Fruit fly (Drosophila melanogaster) whole organism, wandering third instar larva: ENCODE data around the gene CG32847.

Source experiments
- Abd-B ChIP-seq: fragments of >200 bp; optimal IDR thresholded peaks from 2 replicates; lab custom pipeline; 2017; ENCODE audit warnings: missing biosample characterization, missing genetic modification characterization
- CG32264 ChIP-seq: fragments of 200-800 bp; sonication (Bioruptor generic); optimal IDR thresholded peaks from 2 replicates; lab custom pipeline; 2016; ENCODE audit warnings: missing biosample characterization, missing genetic modification characterization
- CG9705 ChIP-seq: fragments of 200-800 bp; sonication (Bioruptor generic); optimal IDR thresholded peaks from 2 replicates; lab custom pipeline; 2018; ENCODE audit warnings: missing biosample characterization, mild to moderate bottlenecking, missing genetic modification characterization
- CrebA ChIP-seq: fragments of 200-800 bp; sonication (Bioruptor generic); optimal IDR thresholded peaks from 2 replicates; lab custom pipeline; 2016; ENCODE audit warnings: missing biosample characterization, mild to moderate bottlenecking, missing genetic modification characterization, borderline replicate concordance
- Dfd ChIP-seq: fragments of >200 bp; optimal IDR thresholded peaks from 2 replicates; lab custom pipeline; 2017; ENCODE audit warnings: missing biosample characterization, missing genetic modification characterization
- Dif ChIP-seq: fragments of 200-275, 200-300 bp; sonication (Bioruptor generic); optimal IDR thresholded peaks from 2 replicates; lab custom pipeline; 2018; ENCODE audit warnings: missing biosample characterization, missing genetic modification characterization; ENCODE audit not compliant: partially characterized antibody
- GATAd ChIP-seq: sonication (Bioruptor generic); optimal IDR thresholded peaks from 2 replicates; lab custom pipeline; 2016; ENCODE audit warnings: missing biosample characterization, missing genetic modification characterization
- HLH106 ChIP-seq: fragments of 200-800 bp; optimal IDR thresholded peaks from 3 replicates; lab custom pipeline; 2019; ENCODE audit warnings: missing biosample characterization, mild to moderate bottlenecking, missing genetic modification characterization, moderate library complexity
- Hnf4 ChIP-seq: fragments of 200-800 bp; sonication (Bioruptor generic); optimal IDR thresholded peaks from 2 replicates; lab custom pipeline; 2016; ENCODE audit warnings: missing biosample characterization, mild to moderate bottlenecking, missing genetic modification characterization
- Hr78 ChIP-seq: fragments of >200 bp; optimal IDR thresholded peaks from 2 replicates; lab custom pipeline; 2017; ENCODE audit warnings: missing biosample characterization, missing genetic modification characterization
- Hr83 ChIP-seq: fragments of 200-300 bp; sonication (Bioruptor generic); optimal IDR thresholded peaks from 2 replicates; lab custom pipeline; 2016; ENCODE audit warnings: missing biosample characterization, mild to moderate bottlenecking, missing genetic modification characterization, moderate library complexity; ENCODE audit not compliant: poor library complexity, severe bottlenecking
- Jra ChIP-seq: sonication (Bioruptor generic); optimal IDR thresholded peaks from 2 replicates; lab custom pipeline; 2016; ENCODE audit warnings: missing biosample characterization, missing genetic modification characterization
- Mio ChIP-seq: sonication (Bioruptor generic); optimal IDR thresholded peaks from 2 replicates; lab custom pipeline; 2016; ENCODE audit warnings: missing biosample characterization, missing genetic modification characterization
- Myc ChIP-seq: fragments of >200 bp; optimal IDR thresholded peaks from 2 replicates; lab custom pipeline; 2017
- N ChIP-seq: fragments of >200 bp; optimal IDR thresholded peaks from 2 replicates; lab custom pipeline; 2018; ENCODE audit warnings: missing biosample characterization, missing external identifiers, missing genetic modification characterization
- OdsH ChIP-seq: fragments of 200-800 bp; sonication (Bioruptor generic); optimal IDR thresholded peaks from 2 replicates; lab custom pipeline; 2016; ENCODE audit warnings: missing biosample characterization, mild to moderate bottlenecking, missing genetic modification characterization
- Rel ChIP-seq, 2 experiments: fragments of 200-800 bp; sonication (Bioruptor generic) in 1 of 2; optimal IDR thresholded peaks; 2 replicates in 1 of 2; 3 replicates in 1 of 2; lab custom pipeline; 2016 to 2019; ENCODE audit warnings: mild to moderate bottlenecking in 2 of 2, missing biosample characterization in 2 of 2, missing genetic modification characterization in 2 of 2, moderate library complexity in 1 of 2
- Sp1 ChIP-seq: fragments of 200-800 bp; sonication (Bioruptor generic); optimal IDR thresholded peaks from 3 replicates; lab custom pipeline; 2019; ENCODE audit warnings: missing biosample characterization, mild to moderate bottlenecking, missing genetic modification characterization, moderate library complexity
- Vsx2 ChIP-seq: fragments of 200-300, 225-300 bp; sonication (Bioruptor generic); optimal IDR thresholded peaks from 2 replicates; lab custom pipeline; 2018; ENCODE audit warnings: missing biosample characterization, missing genetic modification characterization; ENCODE audit not compliant: partially characterized antibody
- br ChIP-seq: fragments of 200-800 bp; sonication (Bioruptor generic); optimal IDR thresholded peaks from 2 replicates; lab custom pipeline; 2016; ENCODE audit warnings: missing biosample characterization, missing genetic modification characterization
- brk ChIP-seq: fragments of 200-800 bp; sonication (Bioruptor generic); optimal IDR thresholded peaks from 2 replicates; lab custom pipeline; 2016; ENCODE audit warnings: missing biosample characterization, mild to moderate bottlenecking, missing genetic modification characterization
- dl ChIP-seq, 2 experiments: fragments of 175-275, 200-275 bp in 1 of 2; fragments of 200-275 bp in 1 of 2; sonication (Bioruptor generic); optimal IDR thresholded peaks; lab custom pipeline; 2018; ENCODE audit warnings: mild to moderate bottlenecking in 2 of 2, missing biosample characterization in 2 of 2, missing genetic modification characterization in 2 of 2, moderate library complexity in 2 of 2; ENCODE audit not compliant: partially characterized antibody in 2 of 2, insufficient read depth in 1 of 2
- dmrt93B ChIP-seq: fragments of 200-800 bp; sonication (Bioruptor generic); optimal IDR thresholded peaks from 2 replicates; lab custom pipeline; 2018; ENCODE audit warnings: missing biosample characterization, mild to moderate bottlenecking, missing genetic modification characterization
- dsf ChIP-seq: sonication (Bioruptor generic); optimal IDR thresholded peaks from 2 replicates; lab custom pipeline; 2016; ENCODE audit warnings: missing biosample characterization, missing genetic modification characterization, borderline replicate concordance
- ey ChIP-seq: fragments of 200-800 bp; sonication (Bioruptor generic); optimal IDR thresholded peaks from 2 replicates; lab custom pipeline; 2016; ENCODE audit warnings: missing biosample characterization, missing genetic modification characterization
- foxo ChIP-seq, 2 experiments: fragments of 200-800 bp; sonication (Bioruptor generic); optimal IDR thresholded peaks; 2 replicates in 1 of 2; 3 replicates in 1 of 2; lab custom pipeline; 2016 to 2017; ENCODE audit warnings: missing biosample characterization in 2 of 2, missing genetic modification characterization in 2 of 2
- fru ChIP-seq: fragments of 200-800 bp; sonication (Bioruptor generic); optimal IDR thresholded peaks from 3 replicates; lab custom pipeline; 2016; ENCODE audit warnings: missing biosample characterization, mild to moderate bottlenecking, missing genetic modification characterization
- h ChIP-seq: fragments of 200-800 bp; sonication (Bioruptor generic); optimal IDR thresholded peaks from 3 replicates; lab custom pipeline; 2016; ENCODE audit warnings: missing biosample characterization, mild to moderate bottlenecking, missing genetic modification characterization
- jim ChIP-seq: fragments of 175-275, 200-325 bp; sonication (Bioruptor generic); optimal IDR thresholded peaks from 2 replicates; lab custom pipeline; 2016; ENCODE audit warnings: missing biosample characterization, mild to moderate bottlenecking, missing genetic modification characterization
- lola ChIP-seq: fragments of >200 bp; optimal IDR thresholded peaks from 2 replicates; lab custom pipeline; 2017; ENCODE audit warnings: missing biosample characterization, missing genetic modification characterization
- pan ChIP-seq: fragments of >200 bp; optimal IDR thresholded peaks from 2 replicates; lab custom pipeline; 2017
- psq ChIP-seq: fragments of 200-800 bp; sonication (Bioruptor generic); optimal IDR thresholded peaks from 3 replicates; lab custom pipeline; 2017; ENCODE audit warnings: missing biosample characterization, mild to moderate bottlenecking, missing genetic modification characterization, moderate library complexity
- rgr ChIP-seq: fragments of 200-800 bp; sonication (Bioruptor generic); optimal IDR thresholded peaks from 3 replicates; lab custom pipeline; 2016; ENCODE audit warnings: missing biosample characterization, mild to moderate bottlenecking, missing genetic modification characterization
- sage ChIP-seq: fragments of 200-800 bp; sonication (Bioruptor generic); optimal IDR thresholded peaks from 2 replicates; lab custom pipeline; 2016; ENCODE audit warnings: missing biosample characterization, mild to moderate bottlenecking, missing genetic modification characterization
- sv ChIP-seq: fragments of 200-800 bp; sonication (Bioruptor generic); optimal IDR thresholded peaks from 3 replicates; lab custom pipeline; 2016; ENCODE audit warnings: missing biosample characterization, missing genetic modification characterization
- tai ChIP-seq: sonication (Bioruptor generic); optimal IDR thresholded peaks from 2 replicates; lab custom pipeline; 2016; ENCODE audit warnings: missing biosample characterization, missing genetic modification characterization
- usp ChIP-seq: fragments of >200 bp; optimal IDR thresholded peaks from 2 replicates; lab custom pipeline; 2017; ENCODE audit warnings: missing biosample characterization, missing genetic modification characterization
- woc ChIP-seq: sonication (Bioruptor generic); optimal IDR thresholded peaks from 2 replicates; lab custom pipeline; 2016; ENCODE audit warnings: missing biosample characterization, mild to moderate bottlenecking, missing genetic modification characterization

Gene CG32847

DNA sequence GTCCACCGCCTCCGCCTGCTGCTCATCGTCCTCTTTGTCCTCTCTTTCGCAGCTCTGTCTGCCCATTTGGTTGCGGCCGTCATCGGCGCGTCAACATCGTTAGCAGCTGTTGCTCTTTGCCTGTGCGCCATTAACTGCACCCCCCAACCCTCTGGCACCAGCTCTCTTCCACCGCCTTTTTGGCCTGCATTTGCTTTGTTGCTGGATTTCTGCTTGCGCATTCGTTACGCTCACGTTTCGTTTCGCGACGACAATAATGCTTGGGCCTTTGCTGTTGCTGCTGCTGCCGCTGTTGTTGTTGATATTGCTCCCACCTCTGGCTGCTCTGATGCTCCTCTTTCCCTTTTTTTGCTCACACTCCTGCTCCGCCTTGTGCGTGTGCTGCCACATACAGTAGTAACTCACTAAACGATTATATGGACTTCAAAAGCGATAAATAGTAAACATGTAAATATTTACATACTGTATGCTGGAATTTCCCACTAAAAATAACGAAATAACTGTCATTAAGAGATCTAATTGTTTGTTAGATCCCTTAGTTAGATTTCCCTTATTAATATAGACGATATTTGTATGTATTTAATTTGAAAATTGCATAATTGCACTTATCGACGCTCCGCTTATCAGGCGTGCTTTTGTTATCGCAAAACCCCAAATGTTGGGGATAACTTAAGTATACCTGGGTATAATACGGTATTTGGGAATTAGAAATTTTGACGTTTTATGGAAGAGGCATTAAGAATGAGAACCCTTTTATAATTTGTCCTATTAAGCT, 19.5 kb upstream of the CG32847 start:
- TF ChIP-seq OdsH (GFP tag; lab: Kevin White, UChicago), result no peak
- TF ChIP-seq tai, result no peak
- TF ChIP-seq sage (GFP tag; lab: Kevin White, UChicago), result no peak
- TF ChIP-seq brk, result peak; percentile 46
- TF ChIP-seq Sp1, result no peak
- TF ChIP-seq Hr78 (GFP tag; lab: Kevin White, UChicago), result no peak
- TF ChIP-seq pan (lab: Kevin White, UChicago), result no peak
- no peak for TF ChIP-seq Rel (GFP tag; optimal IDR thresholded peaks at IDR 0.05; lab: Kevin White, UChicago)
- peak; percentile 20 for TF ChIP-seq Rel (tag; optimal IDR thresholded peaks at IDR 0.05; lab: Kevin White, UChicago)
- no peak for TF ChIP-seq CG32264 (GFP tag; lab: Kevin White, UChicago)
- TF ChIP-seq Hr83 (GFP tag; lab: Kevin White, UChicago), result peak; percentile 16
- TF ChIP-seq Abd-B, result no peak
- peak; percentile 97 for TF ChIP-seq psq
- peak in 1 of 2 experiments; percentile 25 for TF ChIP-seq foxo (GFP tag; optimal IDR thresholded peaks at IDR 0.05; lab: Kevin White, UChicago)
- peak; percentile 42 for TF ChIP-seq HLH106 (tag; lab: Kevin White, UChicago)
- TF ChIP-seq N, result no peak
- TF ChIP-seq h, result peak; percentile 46
- peak; percentile 15 for TF ChIP-seq dmrt93B
- no peak for TF ChIP-seq rgr (GFP tag; lab: Kevin White, UChicago)
- TF ChIP-seq usp (GFP tag; lab: Kevin White, UChicago), result no peak
- no peak for TF ChIP-seq jim (GFP tag; lab: Kevin White, UChicago)
- TF ChIP-seq CG9705 (GFP tag; lab: Kevin White, UChicago), result no peak
- peak; percentile 70 for TF ChIP-seq Dif (GFP tag; lab: Kevin White, UChicago)
- TF ChIP-seq sv (GFP tag; lab: Kevin White, UChicago), result no peak
- TF ChIP-seq br, result no peak
- TF ChIP-seq fru (GFP tag; lab: Kevin White, UChicago), result peak; percentile 60
- TF ChIP-seq ey (GFP tag; lab: Kevin White, UChicago), result peak; percentile 38
- no peak for TF ChIP-seq dl (GFP tag; optimal IDR thresholded peaks at IDR 0.05; lab: Kevin White, UChicago; ENCODE audit: insufficient read depth in 1 of 2, partially characterized antibody in 2 of 2)
- TF ChIP-seq woc, result peak; percentile 68
- TF ChIP-seq dsf (GFP tag; lab: Kevin White, UChicago), result no peak
- no peak for TF ChIP-seq Myc (lab: Kevin White, UChicago)
- TF ChIP-seq Mio (GFP tag; lab: Kevin White, UChicago), result no peak
- TF ChIP-seq Hnf4 (GFP tag; lab: Kevin White, UChicago), result no peak
- peak; percentile 2 for TF ChIP-seq Jra (GFP tag; lab: Kevin White, UChicago)
- TF ChIP-seq CrebA, result no peak
- no peak for TF ChIP-seq GATAd (GFP tag; lab: Kevin White, UChicago)
- no peak for TF ChIP-seq lola (GFP tag; lab: Kevin White, UChicago)
- no peak for TF ChIP-seq Vsx2
- TF ChIP-seq Dfd (GFP tag; lab: Kevin White, UChicago), result no peak

DNA sequence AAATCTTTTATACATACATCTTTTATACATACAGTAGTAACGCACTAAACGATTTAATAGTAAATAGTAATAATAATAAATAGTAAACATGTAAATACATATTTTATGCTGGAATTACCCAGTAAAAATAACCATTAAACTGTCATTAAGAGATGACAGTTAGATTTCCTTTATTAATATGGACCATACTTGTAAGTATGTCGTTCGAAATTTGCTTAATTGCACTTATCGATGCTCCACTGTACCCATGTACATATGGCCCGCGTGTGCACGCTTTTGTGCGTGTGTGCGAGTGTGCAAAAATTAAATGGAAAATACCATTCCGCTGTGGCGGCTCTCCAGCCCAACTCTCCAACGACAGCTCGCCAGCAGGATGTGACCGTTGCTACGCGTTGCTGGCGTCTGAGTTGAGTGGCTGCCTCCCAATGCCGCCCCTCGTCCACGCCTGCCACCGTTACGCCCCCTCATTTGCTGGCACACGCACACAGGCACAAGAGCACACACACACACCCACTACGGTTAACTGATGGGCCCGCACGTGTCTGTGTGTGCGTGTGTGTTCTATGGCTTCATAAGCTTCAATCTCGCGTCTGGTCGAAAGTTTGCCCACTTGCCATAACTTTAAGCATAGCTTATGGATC, 18.6 kb upstream of the CG32847 start:
- no peak for TF ChIP-seq N
- TF ChIP-seq dmrt93B, result no peak
- TF ChIP-seq woc, result peak; percentile 39
- no peak for TF ChIP-seq CrebA
- peak; percentile 40 for TF ChIP-seq HLH106 (tag; lab: Kevin White, UChicago)
- no peak for TF ChIP-seq Hr78 (GFP tag; lab: Kevin White, UChicago)
- TF ChIP-seq Hr83 (GFP tag; lab: Kevin White, UChicago), result no peak
- no peak for TF ChIP-seq Hnf4 (GFP tag; lab: Kevin White, UChicago)
- no peak for TF ChIP-seq Dif (GFP tag; lab: Kevin White, UChicago)
- TF ChIP-seq foxo (GFP tag; optimal IDR thresholded peaks at IDR 0.05; lab: Kevin White, UChicago), result peak in 1 of 2 experiments; percentile 4
- TF ChIP-seq usp (GFP tag; lab: Kevin White, UChicago), result no peak
- TF ChIP-seq Jra (GFP tag; lab: Kevin White, UChicago), result no peak
- peak; percentile 17 for TF ChIP-seq psq
- TF ChIP-seq rgr (GFP tag; lab: Kevin White, UChicago), result no peak
- TF ChIP-seq h, result peak; percentile 26
- no peak for TF ChIP-seq pan (lab: Kevin White, UChicago)
- TF ChIP-seq dsf (GFP tag; lab: Kevin White, UChicago), result no peak
